Fruit fly (Drosophila melanogaster): ENCODE results near the gene hth.

DNA sequence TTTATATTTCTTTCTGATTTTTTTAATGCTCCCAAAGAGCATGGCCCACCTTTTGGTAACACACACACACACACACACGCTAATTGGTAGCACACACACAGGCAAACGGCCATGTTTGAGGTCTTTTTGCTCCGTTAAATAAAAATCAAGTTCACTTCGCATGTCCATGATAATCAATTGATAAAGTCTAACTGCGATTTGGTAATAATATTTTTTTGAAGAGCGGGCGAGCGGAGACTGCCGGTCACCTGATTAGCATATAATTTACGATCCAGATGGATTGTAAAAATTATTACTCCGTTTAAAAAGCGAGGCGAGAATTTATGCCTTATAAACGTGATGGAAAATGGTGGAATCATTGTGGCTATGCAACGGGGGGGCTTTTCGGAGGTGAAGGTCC is 27.5 kb downstream of the hth start:
- TF ChIP-seq usp (GFP tag; optimal IDR thresholded peaks at IDR 0.05) (no peak), psq (optimal IDR thresholded peaks at IDR 0.05) (no peak), pan (optimal IDR thresholded peaks at IDR 0.05) (no peak), EcR (GFP tag; optimal IDR thresholded peaks at IDR 0.05) (no peak)
